Fruit fly (Drosophila melanogaster) whole organism, wandering third instar larva: Measurements from ENCODE around the gene CG33271.

Experiments
- CrebA ChIP-seq: fragments of 200-800 bp; sonication (Bioruptor generic); optimal IDR thresholded peaks from 2 replicates; lab custom pipeline; 2016; ENCODE audit warnings: missing biosample characterization, mild to moderate bottlenecking, missing genetic modification characterization, borderline replicate concordance
- Dfd ChIP-seq: fragments of >200 bp; optimal IDR thresholded peaks from 2 replicates; lab custom pipeline; 2017; ENCODE audit warnings: missing biosample characterization, missing genetic modification characterization
- Hr78 ChIP-seq: fragments of >200 bp; optimal IDR thresholded peaks from 2 replicates; lab custom pipeline; 2017; ENCODE audit warnings: missing biosample characterization, missing genetic modification characterization
- h ChIP-seq: fragments of 200-800 bp; sonication (Bioruptor generic); optimal IDR thresholded peaks from 3 replicates; lab custom pipeline; 2016; ENCODE audit warnings: missing biosample characterization, mild to moderate bottlenecking, missing genetic modification characterization
- jim ChIP-seq: fragments of 175-275, 200-325 bp; sonication (Bioruptor generic); optimal IDR thresholded peaks from 2 replicates; lab custom pipeline; 2016; ENCODE audit warnings: missing biosample characterization, mild to moderate bottlenecking, missing genetic modification characterization
- pan ChIP-seq: fragments of >200 bp; optimal IDR thresholded peaks from 2 replicates; lab custom pipeline; 2017
- usp ChIP-seq: fragments of >200 bp; optimal IDR thresholded peaks from 2 replicates; lab custom pipeline; 2017; ENCODE audit warnings: missing biosample characterization, missing genetic modification characterization

dm6 chr3L:11560885-11561284 is 16.4 kb downstream of the CG33271 start:
- TF ChIP-seq usp (GFP tag; lab: Kevin White, UChicago): no peak
- TF ChIP-seq pan (lab: Kevin White, UChicago): no peak
- TF ChIP-seq Hr78: no peak
- no peak for TF ChIP-seq Dfd (GFP tag; lab: Kevin White, UChicago)
- TF ChIP-seq h (GFP tag; lab: Kevin White, UChicago): no peak
- no peak for TF ChIP-seq jim (GFP tag; lab: Kevin White, UChicago)
- no peak for TF ChIP-seq CrebA (GFP tag; lab: Kevin White, UChicago)
